Fruit fly (Drosophila melanogaster): Measurements from ENCODE around the gene CG7600.

- TF ChIP-seq CG8478 (optimal IDR thresholded peaks at IDR 0.05) (no peak), CTCF (optimal IDR thresholded peaks at IDR 0.05) (no peak)
Observed at dm6 chr3L:11254470-11255185, 44.0 kb downstream of the CG7600 start.
